Fruit fly (Drosophila melanogaster) whole organism, embryonic: ENCODE data around the gene Slc25A46a.

Experiments used
- C15 ChIP-seq: fragments of 200-800 bp; sonication (Bioruptor generic); IDR thresholded peaks from 3 replicates; pipeline ENCODE4 v1.3.6; 2022; ENCODE audit warnings: missing biosample characterization, missing genetic modification characterization
- CG10654 ChIP-seq: fragments of 200-800 bp; sonication (Bioruptor generic); optimal IDR thresholded peaks from 2 replicates; lab custom pipeline; 2016; ENCODE audit warnings: missing biosample characterization, missing genetic modification characterization
- CG12071 ChIP-seq: fragments of 200-800 bp; sonication (Bioruptor generic); optimal IDR thresholded peaks from 3 replicates; lab custom pipeline; 2018; ENCODE audit warnings: missing biosample characterization, mild to moderate bottlenecking, missing genetic modification characterization
- CG2199 ChIP-seq: fragments of 200-800 bp; sonication (Bioruptor generic); IDR thresholded peaks from 3 replicates; pipeline ENCODE4 v1.3.6; 2022; ENCODE audit warnings: missing biosample characterization, missing genetic modification characterization
- H15 ChIP-seq: fragments of 200-800 bp; sonication (Bioruptor generic); IDR thresholded peaks from 3 replicates; pipeline ENCODE4 v1.3.6; 2022; ENCODE audit warnings: missing biosample characterization, missing genetic modification characterization
- dan ChIP-seq: fragments of 200-800 bp; sonication (Bioruptor generic); IDR thresholded peaks from 2 replicates; pipeline ENCODE4 v1.3.6; 2022; ENCODE audit warnings: missing biosample characterization, missing genetic modification characterization
- kni ChIP-seq: fragments of 200-800 bp; sonication (Bioruptor generic); optimal IDR thresholded peaks from 3 replicates; lab custom pipeline; 2017; ENCODE audit warnings: mild to moderate bottlenecking, missing biosample characterization, missing genetic modification reagents, missing genetic modification characterization
- ro ChIP-seq: fragments of 200-800 bp; sonication (Bioruptor generic); IDR thresholded peaks from 2 replicates; pipeline ENCODE4 v1.3.6; 2022; ENCODE audit warnings: missing biosample characterization, missing genetic modification characterization
- twi ChIP-seq: fragments of 200-800 bp; optimal IDR thresholded peaks from 2 replicates; lab custom pipeline; 2019; ENCODE audit warnings: missing biosample characterization, mild to moderate bottlenecking, missing genetic modification characterization, moderate library complexity

dm6 chrX:15982844-15983243, 728 bp upstream of the Slc25A46a start, which contains the start of gene Cep164:
- TF ChIP-seq dan (GFP tag; lab: Robert Waterston, UW): no peak
- no peak for TF ChIP-seq kni (GFP tag; lab: Kevin White, UChicago)
- no peak for TF ChIP-seq twi (tag; lab: Kevin White, UChicago)
- no peak for TF ChIP-seq CG12071 (GFP tag; lab: Kevin White, UChicago)
- no peak for TF ChIP-seq ro (GFP tag; lab: Robert Waterston, UW)
- TF ChIP-seq C15 (GFP tag; lab: Robert Waterston, UW): no peak
- no peak for TF ChIP-seq CG10654 (GFP tag; lab: Kevin White, UChicago)
- no peak for TF ChIP-seq CG2199 (GFP tag; lab: Robert Waterston, UW)
- no peak for TF ChIP-seq H15 (GFP tag; lab: Robert Waterston, UW)
